Fruit fly (Drosophila melanogaster) whole organism, embryonic: ENCODE data around the gene meep.
A peak's percentile ranks its signal among the peaks of the same experiment; 100 is the strongest.

ENCODE experiments used
- Antp ChIP-seq: fragments of 200-800 bp; sonication (Bioruptor generic); optimal IDR thresholded peaks from 3 replicates; lab custom pipeline; 2016; ENCODE audit warnings: missing biosample characterization, missing genetic modification characterization
- CG13287 ChIP-seq: fragments of 200-800 bp; sonication (Bioruptor generic); IDR thresholded peaks from 2 replicates; pipeline ENCODE4 v1.3.6; 2022; ENCODE audit warnings: missing biosample characterization, missing genetic modification characterization; ENCODE audit not compliant: partially characterized antibody
- CG13775 ChIP-seq: fragments of 200-800 bp; sonication (Bioruptor generic); optimal IDR thresholded peaks from 3 replicates; lab custom pipeline; 2017; ENCODE audit warnings: missing biosample characterization, mild to moderate bottlenecking, missing genetic modification characterization
- CG14667 ChIP-seq: fragments of 200-800 bp; sonication (Bioruptor generic); IDR thresholded peaks from 2 replicates; pipeline ENCODE4 v1.3.6; 2022; ENCODE audit warnings: missing biosample characterization, missing genetic modification characterization
- CG14860 ChIP-seq: fragments of 200-800 bp; sonication (Bioruptor generic); IDR thresholded peaks from 3 replicates; pipeline ENCODE4 v1.3.6; 2022; ENCODE audit warnings: missing biosample characterization, missing genetic modification characterization; ENCODE audit not compliant: partially characterized antibody
- CG15011 ChIP-seq: fragments of 200-800 bp; sonication (Bioruptor generic); optimal IDR thresholded peaks from 3 replicates; lab custom pipeline; 2018; ENCODE audit warnings: missing biosample characterization, mild to moderate bottlenecking, missing genetic modification characterization
- CG17361 ChIP-seq: fragments of 200-800 bp; sonication (Bioruptor generic); IDR thresholded peaks from 3 replicates; pipeline ENCODE4 v1.3.6; 2022; ENCODE audit warnings: missing biosample characterization, missing genetic modification characterization
- CG17568 ChIP-seq: fragments of 200-800 bp; sonication (Bioruptor generic); optimal IDR thresholded peaks from 2 replicates; lab custom pipeline; 2018; ENCODE audit warnings: missing biosample characterization, mild to moderate bottlenecking, missing genetic modification characterization, moderate library complexity
- CG18619 ChIP-seq: fragments of 200-800 bp; sonication (Bioruptor generic); optimal IDR thresholded peaks from 3 replicates; lab custom pipeline; 2017; ENCODE audit warnings: missing biosample characterization, mild to moderate bottlenecking, missing genetic modification characterization
- CG2116 ChIP-seq: fragments of 200-800 bp; sonication (Bioruptor generic); optimal IDR thresholded peaks from 3 replicates; lab custom pipeline; 2018; ENCODE audit warnings: missing biosample characterization, mild to moderate bottlenecking, missing genetic modification characterization
- CG2712 ChIP-seq: fragments of 200-800 bp; optimal IDR thresholded peaks from 3 replicates; lab custom pipeline; 2019; ENCODE audit warnings: missing biosample characterization, mild to moderate bottlenecking, missing genetic modification characterization, moderate library complexity
- CG30403 ChIP-seq: fragments of 200-800 bp; sonication (Bioruptor generic); optimal IDR thresholded peaks from 3 replicates; lab custom pipeline; 2016; ENCODE audit warnings: missing biosample characterization, missing genetic modification characterization
- CG3065 ChIP-seq: fragments of 200-800 bp; sonication (Bioruptor generic); optimal IDR thresholded peaks from 2 replicates; lab custom pipeline; 2016; ENCODE audit warnings: missing biosample characterization, missing genetic modification characterization
- CG33557 ChIP-seq: fragments of 200-800 bp; sonication (Bioruptor generic); optimal IDR thresholded peaks from 2 replicates; lab custom pipeline; 2019; ENCODE audit warnings: missing biosample characterization, mild to moderate bottlenecking, missing genetic modification characterization, moderate library complexity
- CG3847 ChIP-seq: fragments of 200-800 bp; sonication (Bioruptor generic); IDR thresholded peaks from 2 replicates; pipeline ENCODE4 v1.3.6; 2022; ENCODE audit warnings: missing biosample characterization, missing genetic modification characterization
- CG6813 ChIP-seq: fragments of 200-800 bp; sonication (Bioruptor generic); optimal IDR thresholded peaks from 2 replicates; lab custom pipeline; 2017; ENCODE audit warnings: missing biosample characterization, missing genetic modification characterization, mild to moderate bottlenecking, moderate library complexity, missing genetic modification reagents
- CG6854 ChIP-seq: fragments of 200-800 bp; sonication (Bioruptor generic); optimal IDR thresholded peaks from 3 replicates; lab custom pipeline; 2017; ENCODE audit warnings: missing biosample characterization, mild to moderate bottlenecking, missing genetic modification characterization
- CG7372 ChIP-seq: fragments of 200-800 bp; sonication (Bioruptor generic); IDR thresholded peaks from 2 replicates; pipeline ENCODE4 v1.3.6; 2022; ENCODE audit warnings: missing biosample characterization, missing genetic modification characterization
- CG7786 ChIP-seq: fragments of 200-800 bp; sonication (Bioruptor generic); optimal IDR thresholded peaks from 2 replicates; lab custom pipeline; 2016; ENCODE audit warnings: missing biosample characterization, missing genetic modification characterization
- CG8944 ChIP-seq: fragments of 200-800 bp; sonication (Bioruptor generic); optimal IDR thresholded peaks from 3 replicates; lab custom pipeline; 2016; ENCODE audit warnings: missing biosample characterization, missing genetic modification characterization
- CG9817 ChIP-seq: fragments of 200-800 bp; sonication (Bioruptor generic); optimal IDR thresholded peaks from 2 replicates; lab custom pipeline; 2018; ENCODE audit warnings: missing biosample characterization, mild to moderate bottlenecking, missing genetic modification characterization, moderate library complexity
- CTCF ChIP-seq: fragments of 200-800 bp; sonication (Bioruptor generic); optimal IDR thresholded peaks from 2 replicates; lab custom pipeline; 2017; ENCODE audit warnings: missing biosample characterization, mild to moderate bottlenecking, missing genetic modification characterization, moderate library complexity
- Camta ChIP-seq: fragments of 200-800 bp; sonication (Bioruptor generic); optimal IDR thresholded peaks from 2 replicates; lab custom pipeline; 2016; ENCODE audit warnings: missing biosample characterization, missing genetic modification characterization
- Deaf1 ChIP-seq: fragments of 200-800 bp; optimal IDR thresholded peaks from 3 replicates; lab custom pipeline; 2019; ENCODE audit warnings: missing biosample characterization, mild to moderate bottlenecking, missing genetic modification characterization, moderate library complexity
- Drgx ChIP-seq: fragments of 200-800 bp; sonication (Bioruptor generic); IDR thresholded peaks from 2 replicates; pipeline ENCODE4 v1.3.6; 2022; ENCODE audit warnings: missing biosample characterization, missing genetic modification characterization
- Gsc ChIP-seq: fragments of 200-800 bp; sonication (Bioruptor generic); IDR thresholded peaks from 2 replicates; pipeline ENCODE4 v1.3.6; 2022; ENCODE audit warnings: missing biosample characterization, missing genetic modification characterization
- H2.0 ChIP-seq: fragments of 200-800 bp; sonication (Bioruptor generic); IDR thresholded peaks from 2 replicates; pipeline ENCODE4 v1.3.6; 2022; ENCODE audit warnings: missing biosample characterization, missing genetic modification characterization
- Hand ChIP-seq: fragments of 200-800 bp; sonication (Bioruptor generic); optimal IDR thresholded peaks from 2 replicates; lab custom pipeline; 2017; ENCODE audit warnings: mild to moderate bottlenecking, missing biosample characterization, missing genetic modification reagents, missing genetic modification characterization
- NfI ChIP-seq: fragments of 200-800 bp; sonication (Bioruptor generic); optimal IDR thresholded peaks from 3 replicates; lab custom pipeline; 2018; ENCODE audit warnings: missing biosample characterization, mild to moderate bottlenecking, missing genetic modification characterization, moderate library complexity
- Taf1 ChIP-seq: fragments of 200-800 bp; sonication (Bioruptor generic); IDR thresholded peaks from 2 replicates; pipeline ENCODE4 v1.3.6; 2022; ENCODE audit warnings: missing biosample characterization, missing genetic modification characterization
- Trl ChIP-seq, 3 experiments: fragments of >200 bp in 2 of 3; fragments of 200-800 bp in 1 of 3; sonication (Bioruptor generic) in 1 of 3; optimal IDR thresholded peaks; 2 replicates in 1 of 3; 3 replicates in 2 of 3; lab custom pipeline; 2016 to 2017; ENCODE audit warnings: missing biosample characterization in 1 of 3, missing genetic modification characterization in 1 of 3
- aop ChIP-seq: fragments of 200-800 bp; sonication (Bioruptor generic); IDR thresholded peaks from 2 replicates; pipeline ENCODE4 v1.3.6; 2022; ENCODE audit warnings: missing biosample characterization, missing genetic modification characterization
- bowl ChIP-seq: fragments of 200-800 bp; sonication (Bioruptor generic); IDR thresholded peaks from 2 replicates; pipeline ENCODE4 v1.3.6; 2022; ENCODE audit warnings: missing biosample characterization, missing genetic modification characterization
- br ChIP-seq: fragments of >200 bp; optimal IDR thresholded peaks from 2 replicates; lab custom pipeline; 2017
- cas ChIP-seq: fragments of 200-800 bp; sonication (Bioruptor generic); IDR thresholded peaks from 2 replicates; pipeline ENCODE4 v1.3.6; 2022; ENCODE audit warnings: missing biosample characterization, missing genetic modification characterization
- caup ChIP-seq: fragments of 200-800 bp; sonication (Bioruptor generic); optimal IDR thresholded peaks from 3 replicates; lab custom pipeline; 2017; ENCODE audit warnings: missing biosample characterization, mild to moderate bottlenecking, missing genetic modification characterization, moderate library complexity; ENCODE audit not compliant: severe bottlenecking
- disco-r ChIP-seq: fragments of 200-800 bp; sonication (Bioruptor generic); optimal IDR thresholded peaks from 2 replicates; lab custom pipeline; 2016; ENCODE audit warnings: missing biosample characterization, missing genetic modification characterization
- fu2 ChIP-seq: fragments of 200-800 bp; sonication (Bioruptor generic); optimal IDR thresholded peaks from 2 replicates; lab custom pipeline; 2016; ENCODE audit warnings: missing biosample characterization, missing genetic modification characterization
- gem ChIP-seq: fragments of 200-800 bp; sonication (Bioruptor generic); optimal IDR thresholded peaks from 2 replicates; lab custom pipeline; 2019; ENCODE audit warnings: missing biosample characterization, mild to moderate bottlenecking, missing genetic modification characterization, moderate library complexity
- gsb-n ChIP-seq: fragments of 200-800 bp; sonication (Bioruptor generic); optimal IDR thresholded peaks from 3 replicates; lab custom pipeline; 2018; ENCODE audit warnings: missing biosample characterization, mild to moderate bottlenecking, missing genetic modification characterization
- kay ChIP-seq: fragments of 200-800 bp; sonication (Bioruptor generic); optimal IDR thresholded peaks from 2 replicates; lab custom pipeline; 2016; ENCODE audit warnings: missing biosample characterization, missing genetic modification characterization
- lbe ChIP-seq: fragments of 200-800 bp; sonication (Bioruptor generic); optimal IDR thresholded peaks from 2 replicates; lab custom pipeline; 2016; ENCODE audit warnings: missing biosample characterization, mild to moderate bottlenecking, missing genetic modification characterization
- nerfin-1 ChIP-seq: fragments of 200-800 bp; sonication (Bioruptor generic); optimal IDR thresholded peaks from 3 replicates; lab custom pipeline; 2019; ENCODE audit warnings: missing biosample characterization, mild to moderate bottlenecking, missing genetic modification characterization, moderate library complexity
- nmo ChIP-seq: fragments of 200-800 bp; sonication (Bioruptor generic); optimal IDR thresholded peaks from 2 replicates; lab custom pipeline; 2018; ENCODE audit warnings: missing biosample characterization, mild to moderate bottlenecking, missing genetic modification characterization, moderate library complexity
- pros ChIP-seq: fragments of 200-800 bp; sonication (Bioruptor generic); optimal IDR thresholded peaks from 3 replicates; lab custom pipeline; 2019; ENCODE audit warnings: missing biosample characterization, mild to moderate bottlenecking, missing genetic modification characterization, moderate library complexity
- rib ChIP-seq: fragments of 200-800 bp; sonication (Bioruptor generic); IDR thresholded peaks from 2 replicates; pipeline ENCODE4 v1.3.6; 2022; ENCODE audit warnings: missing biosample characterization, missing genetic modification characterization
- schlank ChIP-seq: fragments of 200-800 bp; sonication (Bioruptor generic); optimal IDR thresholded peaks from 2 replicates; lab custom pipeline; 2018; ENCODE audit warnings: missing biosample characterization, mild to moderate bottlenecking, missing genetic modification characterization
- sug ChIP-seq: fragments of 200-800 bp; optimal IDR thresholded peaks from 2 replicates; lab custom pipeline; 2019; ENCODE audit warnings: missing biosample characterization, mild to moderate bottlenecking, missing genetic modification characterization, moderate library complexity
- tgo ChIP-seq: fragments of 200-800 bp; sonication (Bioruptor generic); IDR thresholded peaks from 3 replicates; pipeline ENCODE4 v1.3.6; 2022; ENCODE audit warnings: missing biosample characterization, missing genetic modification characterization
- vvl ChIP-seq: fragments of 200-800 bp; sonication (Bioruptor generic); IDR thresholded peaks from 2 replicates; pipeline ENCODE4 v1.3.6; 2022; ENCODE audit warnings: missing biosample characterization, missing genetic modification characterization
- z ChIP-seq: fragments of 200-800 bp; sonication (Bioruptor generic); IDR thresholded peaks from 3 replicates; pipeline ENCODE4 v1.3.6; 2022; ENCODE audit warnings: missing biosample characterization, missing genetic modification characterization

Gene meep

dm6 chr3L:1178115-1178583 lies 24.7 kb downstream of the meep start (continued):
- peak; percentile 97 for TF ChIP-seq Deaf1 (tag; lab: Kevin White, UChicago)
- TF ChIP-seq pros: peak; percentile 39
- no peak for TF ChIP-seq aop (GFP tag; lab: Robert Waterston, UW)
- TF ChIP-seq Trl (optimal IDR thresholded peaks at IDR 0.05; lab: Kevin White, UChicago): peak; percentile 67 to 74
- TF ChIP-seq Trl (GFP tag; optimal IDR thresholded peaks at IDR 0.05; lab: Kevin White, UChicago): peak; percentile 6
- TF ChIP-seq Drgx: peak; percentile 55
- 0 out of 3 replicates have a peak, but pooled peaks have one; percentile 4 for TF ChIP-seq z (GFP tag; lab: Robert Waterston, UW)
- TF ChIP-seq CG3065: peak; percentile 86
- peak; percentile 40; the same call in 1 of the 2 replicates for TF ChIP-seq rib (GFP tag; lab: Robert Waterston, UW)
- TF ChIP-seq CG13775: no peak
- no peak for TF ChIP-seq CG6813 (GFP tag; lab: Kevin White, UChicago)
- peak; percentile 47; the same call in 1 of the 2 replicates for TF ChIP-seq CG13287

- no peak for TF ChIP-seq disco-r (GFP tag; lab: Kevin White, UChicago)
- TF ChIP-seq nmo (GFP tag; lab: Kevin White, UChicago): peak; percentile 3
- no peak for TF ChIP-seq CG14860 (GFP tag; lab: Robert Waterston, UW)
- peak; percentile 47 for TF ChIP-seq CG33557 (GFP tag; lab: Kevin White, UChicago)
- TF ChIP-seq nerfin-1 (tag; lab: Kevin White, UChicago): peak; percentile 24
- TF ChIP-seq CG2712 (tag; lab: Kevin White, UChicago): peak; percentile 36
- no peak for TF ChIP-seq CG3847
- no peak for TF ChIP-seq Hand (GFP tag; lab: Kevin White, UChicago)
- no peak for TF ChIP-seq fu2
- no peak for TF ChIP-seq caup (GFP tag; lab: Kevin White, UChicago)
- no peak for TF ChIP-seq kay (GFP tag; lab: Kevin White, UChicago)
- no peak for TF ChIP-seq Taf1 (GFP tag; lab: Robert Waterston, UW)
- TF ChIP-seq tgo (GFP tag; lab: Robert Waterston, UW): no peak
- no peak for TF ChIP-seq lbe (GFP tag; lab: Kevin White, UChicago)
- TF ChIP-seq NfI: no peak
- no peak for TF ChIP-seq CG15011 (GFP tag; lab: Kevin White, UChicago)
- no peak for TF ChIP-seq Camta (GFP tag; lab: Kevin White, UChicago)
- TF ChIP-seq CG7786 (GFP tag; lab: Kevin White, UChicago): no peak
- no peak for TF ChIP-seq CG9817 (tag; lab: Kevin White, UChicago)
- peak; percentile 67 for TF ChIP-seq vvl (GFP tag; lab: Robert Waterston, UW)
- no peak for TF ChIP-seq bowl (GFP tag; lab: Robert Waterston, UW)
- TF ChIP-seq CTCF (GFP tag; lab: Kevin White, UChicago): no peak
- TF ChIP-seq cas: no peak
- TF ChIP-seq CG14667 (GFP tag; lab: Robert Waterston, UW): no peak
- no peak for TF ChIP-seq CG7372 (GFP tag; lab: Robert Waterston, UW)
- 0 out of 2 replicates have a peak, but pooled peaks have one; percentile 8 for TF ChIP-seq H2.0 (GFP tag; lab: Robert Waterston, UW)
- TF ChIP-seq gsb-n (tag; lab: Kevin White, UChicago): peak; percentile 33
- no peak for TF ChIP-seq schlank (tag; lab: Kevin White, UChicago)
- TF ChIP-seq br (lab: Kevin White, UChicago): no peak
- TF ChIP-seq sug (tag; lab: Kevin White, UChicago): no peak
- TF ChIP-seq CG2116: no peak
- TF ChIP-seq Gsc (GFP tag; lab: Robert Waterston, UW): no peak
- peak; percentile 3 for TF ChIP-seq CG17568 (GFP tag; lab: Kevin White, UChicago)
- TF ChIP-seq CG6854 (GFP tag; lab: Kevin White, UChicago): no peak
- no peak for TF ChIP-seq gem (tag; lab: Kevin White, UChicago)
- TF ChIP-seq CG30403 (GFP tag; lab: Kevin White, UChicago): no peak
- TF ChIP-seq Antp: no peak
- no peak for TF ChIP-seq CG18619
- no peak for TF ChIP-seq CG17361
- no peak for TF ChIP-seq CG8944 (GFP tag; lab: Kevin White, UChicago)
These were observed 25.8 kb downstream of the meep start, which contains the start of gene bab2 for dm6 chr3L:1177085-1177484. bab2 (minus strand) TSS chr3L:1177276.
